Fruit fly (Drosophila melanogaster) whole organism, embryonic: ENCODE results near the gene CG42759.
A peak's percentile ranks its signal among the peaks of the same experiment; 100 is the strongest.

Source experiments
- ATbp ChIP-seq: fragments of 200-800 bp; sonication (Bioruptor generic); optimal IDR thresholded peaks from 2 replicates; lab custom pipeline; 2017; ENCODE audit warnings: missing biosample characterization, mild to moderate bottlenecking, missing genetic modification characterization, missing genetic modification reagents
- Abd-B ChIP-seq: fragments of 200-800 bp; sonication (Bioruptor generic); optimal IDR thresholded peaks from 2 replicates; lab custom pipeline; 2018; ENCODE audit warnings: missing biosample characterization, mild to moderate bottlenecking, missing genetic modification characterization, moderate library complexity
- Ada2b ChIP-seq: fragments of 200-800 bp; sonication (Bioruptor generic); IDR thresholded peaks from 2 replicates; pipeline ENCODE4 v1.3.6; 2022; ENCODE audit warnings: missing biosample characterization, missing genetic modification characterization
- B-H1 ChIP-seq: fragments of 200-800 bp; sonication (Bioruptor generic); IDR thresholded peaks from 3 replicates; pipeline ENCODE4 v1.3.6; 2022; ENCODE audit warnings: missing biosample characterization, missing genetic modification characterization
- CG10147 ChIP-seq: fragments of 200-800 bp; sonication (Bioruptor generic); optimal IDR thresholded peaks from 2 replicates; lab custom pipeline; 2019; ENCODE audit warnings: missing biosample characterization, mild to moderate bottlenecking, missing genetic modification characterization, moderate library complexity
- CG10209 ChIP-seq: fragments of 200-800 bp; sonication (Bioruptor generic); optimal IDR thresholded peaks from 3 replicates; lab custom pipeline; 2017; ENCODE audit warnings: missing biosample characterization, mild to moderate bottlenecking, missing genetic modification characterization, missing genetic modification reagents
- CG10543 ChIP-seq: fragments of 200-800 bp; sonication (Bioruptor generic); optimal IDR thresholded peaks from 3 replicates; lab custom pipeline; 2017; ENCODE audit warnings: missing biosample characterization, mild to moderate bottlenecking, missing genetic modification characterization, moderate library complexity
- CG12391 ChIP-seq: fragments of 200-800 bp; sonication (Bioruptor generic); optimal IDR thresholded peaks from 3 replicates; lab custom pipeline; 2018; ENCODE audit warnings: missing biosample characterization, mild to moderate bottlenecking, missing genetic modification characterization, moderate library complexity
- CG13424 ChIP-seq: fragments of 200-800 bp; sonication (Bioruptor generic); optimal IDR thresholded peaks from 2 replicates; lab custom pipeline; 2019; ENCODE audit warnings: missing biosample characterization, mild to moderate bottlenecking, missing genetic modification characterization, moderate library complexity
- CG13624 ChIP-seq: fragments of 200-800 bp; sonication (Bioruptor generic); optimal IDR thresholded peaks from 2 replicates; lab custom pipeline; 2016; ENCODE audit warnings: missing biosample characterization, missing genetic modification characterization
- CG13775 ChIP-seq: fragments of 200-800 bp; sonication (Bioruptor generic); optimal IDR thresholded peaks from 3 replicates; lab custom pipeline; 2017; ENCODE audit warnings: missing biosample characterization, mild to moderate bottlenecking, missing genetic modification characterization
- CG15696 ChIP-seq: fragments of 200-800 bp; sonication (Bioruptor generic); optimal IDR thresholded peaks from 2 replicates; lab custom pipeline; 2019; ENCODE audit warnings: missing biosample characterization, mild to moderate bottlenecking, missing genetic modification characterization, moderate library complexity
- CG16863 ChIP-seq: fragments of 200-800 bp; sonication (Bioruptor generic); optimal IDR thresholded peaks from 3 replicates; lab custom pipeline; 2016; ENCODE audit warnings: missing biosample characterization, missing genetic modification characterization
- CG30431 ChIP-seq: fragments of 200-800 bp; sonication (Bioruptor generic); optimal IDR thresholded peaks from 2 replicates; lab custom pipeline; 2017; ENCODE audit warnings: missing biosample characterization, missing genetic modification characterization
- CG6175 ChIP-seq: fragments of 200-800 bp; sonication (Bioruptor generic); IDR thresholded peaks from 3 replicates; pipeline ENCODE4 v1.3.6; 2022; ENCODE audit warnings: missing biosample characterization, missing genetic modification characterization
- CG6683 ChIP-seq: fragments of 200-800 bp; sonication (Bioruptor generic); optimal IDR thresholded peaks from 2 replicates; lab custom pipeline; 2017; ENCODE audit warnings: missing biosample characterization, mild to moderate bottlenecking, missing genetic modification characterization, missing genetic modification reagents
- CG6791 ChIP-seq: fragments of 200-800 bp; sonication (Bioruptor generic); IDR thresholded peaks from 3 replicates; pipeline ENCODE4 v1.3.6; 2022; ENCODE audit warnings: missing biosample characterization, missing genetic modification characterization; ENCODE audit not compliant: partially characterized antibody
- CG6854 ChIP-seq: fragments of 200-800 bp; sonication (Bioruptor generic); optimal IDR thresholded peaks from 3 replicates; lab custom pipeline; 2017; ENCODE audit warnings: missing biosample characterization, mild to moderate bottlenecking, missing genetic modification characterization
- CG7556 ChIP-seq: fragments of 200-800 bp; sonication (Bioruptor generic); optimal IDR thresholded peaks from 2 replicates; lab custom pipeline; 2017; ENCODE audit warnings: missing biosample characterization, mild to moderate bottlenecking, missing genetic modification characterization
- CG7987 ChIP-seq: fragments of 200-800 bp; sonication (Bioruptor generic); optimal IDR thresholded peaks from 2 replicates; lab custom pipeline; 2018; ENCODE audit warnings: missing biosample characterization, mild to moderate bottlenecking, missing genetic modification characterization, moderate library complexity
- CG8388 ChIP-seq: fragments of 200-800 bp; sonication (Bioruptor generic); optimal IDR thresholded peaks from 2 replicates; lab custom pipeline; 2019; ENCODE audit warnings: missing biosample characterization, mild to moderate bottlenecking, missing genetic modification characterization, moderate library complexity
- CG9609 ChIP-seq: fragments of 200-800 bp; sonication (Bioruptor generic); optimal IDR thresholded peaks from 3 replicates; lab custom pipeline; 2016; ENCODE audit warnings: missing biosample characterization, missing genetic modification characterization
- Dek ChIP-seq: fragments of 200-800 bp; sonication (Bioruptor generic); optimal IDR thresholded peaks from 3 replicates; lab custom pipeline; 2019; ENCODE audit warnings: missing biosample characterization, mild to moderate bottlenecking, missing genetic modification characterization, moderate library complexity
- Dfd ChIP-seq, 2 experiments: fragments of >200 bp; optimal IDR thresholded peaks; 2 replicates each; lab custom pipeline; 2017; ENCODE audit warnings: missing biosample characterization in 2 of 2, missing genetic modification characterization in 2 of 2
- Drgx ChIP-seq: fragments of 200-800 bp; sonication (Bioruptor generic); IDR thresholded peaks from 2 replicates; pipeline ENCODE4 v1.3.6; 2022; ENCODE audit warnings: missing biosample characterization, missing genetic modification characterization
- E2f1 ChIP-seq: fragments of 200-800 bp; sonication (Bioruptor generic); IDR thresholded peaks from 2 replicates; pipeline ENCODE4 v1.3.6; 2022; ENCODE audit warnings: missing biosample characterization, missing genetic modification characterization
- Fer1 ChIP-seq: fragments of 200-800 bp; sonication (Bioruptor generic); optimal IDR thresholded peaks from 2 replicates; lab custom pipeline; 2017; ENCODE audit warnings: missing biosample characterization, mild to moderate bottlenecking, missing genetic modification characterization
- Gsc ChIP-seq: fragments of 200-800 bp; sonication (Bioruptor generic); IDR thresholded peaks from 2 replicates; pipeline ENCODE4 v1.3.6; 2022; ENCODE audit warnings: missing biosample characterization, missing genetic modification characterization
- HLH3B ChIP-seq: fragments of 200-800 bp; sonication (Bioruptor generic); IDR thresholded peaks from 2 replicates; pipeline ENCODE4 v1.3.6; 2022; ENCODE audit warnings: missing biosample characterization, missing genetic modification characterization
- Kr ChIP-seq: fragments of 200-800 bp; sonication (Bioruptor generic); optimal IDR thresholded peaks from 2 replicates; lab custom pipeline; 2017; ENCODE audit warnings: missing biosample characterization, mild to moderate bottlenecking, missing genetic modification characterization
- Lpt ChIP-seq: fragments of >200 bp; optimal IDR thresholded peaks from 2 replicates; lab custom pipeline; 2018; ENCODE audit warnings: missing biosample characterization, missing genetic modification characterization
- Ptx1 ChIP-seq: fragments of 200-800 bp; sonication (Bioruptor generic); IDR thresholded peaks from 2 replicates; pipeline ENCODE4 v1.3.6; 2022; ENCODE audit warnings: missing biosample characterization, missing genetic modification characterization
- Sin3A ChIP-seq: fragments of >200 bp; optimal IDR thresholded peaks from 2 replicates; lab custom pipeline; 2018
- Ssrp ChIP-seq: fragments of 200-800 bp; sonication (Bioruptor generic); optimal IDR thresholded peaks from 2 replicates; lab custom pipeline; 2018; ENCODE audit warnings: missing biosample characterization, mild to moderate bottlenecking, missing genetic modification characterization, moderate library complexity
- crc ChIP-seq: fragments of 200-800 bp; sonication (Bioruptor generic); optimal IDR thresholded peaks from 2 replicates; lab custom pipeline; 2016; ENCODE audit warnings: missing biosample characterization, missing genetic modification characterization
- gsb-n ChIP-seq: fragments of 200-800 bp; sonication (Bioruptor generic); optimal IDR thresholded peaks from 3 replicates; lab custom pipeline; 2018; ENCODE audit warnings: missing biosample characterization, mild to moderate bottlenecking, missing genetic modification characterization
- lab ChIP-seq: fragments of 200-800 bp; sonication (Bioruptor generic); optimal IDR thresholded peaks from 3 replicates; lab custom pipeline; 2017; ENCODE audit warnings: missing biosample characterization, missing genetic modification characterization, mild to moderate bottlenecking, moderate library complexity, missing genetic modification reagents
- lilli ChIP-seq: fragments of 200-800 bp; sonication (Bioruptor generic); optimal IDR thresholded peaks from 3 replicates; lab custom pipeline; 2016; ENCODE audit warnings: missing biosample characterization, missing genetic modification characterization
- lov ChIP-seq, 2 experiments: fragments of 200-800 bp in 1 of 2; fragments of >200 bp in 1 of 2; sonication (Bioruptor generic) in 1 of 2; IDR thresholded peaks in 1 of 2; optimal IDR thresholded peaks in 1 of 2; 2 replicates in 1 of 2; 3 replicates in 1 of 2; pipeline versions ENCODE4 v1.3.6 to Lab custom; 2017 to 2022; ENCODE audit warnings: missing biosample characterization in 1 of 2, missing genetic modification characterization in 1 of 2
- luna ChIP-seq: fragments of 200-800 bp; sonication (Bioruptor generic); optimal IDR thresholded peaks from 2 replicates; lab custom pipeline; 2016; ENCODE audit warnings: missing biosample characterization, missing genetic modification characterization
- pum ChIP-seq: fragments of 200-800 bp; sonication (Bioruptor generic); optimal IDR thresholded peaks from 2 replicates; lab custom pipeline; 2016; ENCODE audit warnings: missing biosample characterization, missing genetic modification characterization
- ranshi ChIP-seq: fragments of 200-800 bp; sonication (Bioruptor generic); IDR thresholded peaks from 2 replicates; pipeline ENCODE4 v1.3.6; 2022; ENCODE audit warnings: missing biosample characterization, missing genetic modification characterization
- ro ChIP-seq: fragments of 200-800 bp; sonication (Bioruptor generic); IDR thresholded peaks from 2 replicates; pipeline ENCODE4 v1.3.6; 2022; ENCODE audit warnings: missing biosample characterization, missing genetic modification characterization
- row ChIP-seq: fragments of 200-800 bp; sonication (Bioruptor generic); IDR thresholded peaks from 3 replicates; pipeline ENCODE4 v1.3.6; 2022; ENCODE audit warnings: missing biosample characterization, missing genetic modification characterization
- shn ChIP-seq: fragments of 200-800 bp; sonication (Bioruptor generic); optimal IDR thresholded peaks from 3 replicates; lab custom pipeline; 2016; ENCODE audit warnings: missing biosample characterization, missing genetic modification characterization
- tgo ChIP-seq: fragments of 200-800 bp; sonication (Bioruptor generic); IDR thresholded peaks from 3 replicates; pipeline ENCODE4 v1.3.6; 2022; ENCODE audit warnings: missing biosample characterization, missing genetic modification characterization
- twi ChIP-seq: fragments of 200-800 bp; optimal IDR thresholded peaks from 2 replicates; lab custom pipeline; 2019; ENCODE audit warnings: missing biosample characterization, mild to moderate bottlenecking, missing genetic modification characterization, moderate library complexity
- unpg ChIP-seq: fragments of 200-800 bp; sonication (Bioruptor generic); optimal IDR thresholded peaks from 3 replicates; lab custom pipeline; 2018; ENCODE audit warnings: missing biosample characterization, mild to moderate bottlenecking, missing genetic modification characterization, moderate library complexity
- zen2 ChIP-seq: fragments of 200-800 bp; sonication (Bioruptor generic); IDR thresholded peaks from 3 replicates; pipeline ENCODE4 v1.3.6; 2022; ENCODE audit warnings: missing biosample characterization, missing genetic modification characterization; ENCODE audit not compliant: partially characterized antibody

CG42759 gene

DNA sequence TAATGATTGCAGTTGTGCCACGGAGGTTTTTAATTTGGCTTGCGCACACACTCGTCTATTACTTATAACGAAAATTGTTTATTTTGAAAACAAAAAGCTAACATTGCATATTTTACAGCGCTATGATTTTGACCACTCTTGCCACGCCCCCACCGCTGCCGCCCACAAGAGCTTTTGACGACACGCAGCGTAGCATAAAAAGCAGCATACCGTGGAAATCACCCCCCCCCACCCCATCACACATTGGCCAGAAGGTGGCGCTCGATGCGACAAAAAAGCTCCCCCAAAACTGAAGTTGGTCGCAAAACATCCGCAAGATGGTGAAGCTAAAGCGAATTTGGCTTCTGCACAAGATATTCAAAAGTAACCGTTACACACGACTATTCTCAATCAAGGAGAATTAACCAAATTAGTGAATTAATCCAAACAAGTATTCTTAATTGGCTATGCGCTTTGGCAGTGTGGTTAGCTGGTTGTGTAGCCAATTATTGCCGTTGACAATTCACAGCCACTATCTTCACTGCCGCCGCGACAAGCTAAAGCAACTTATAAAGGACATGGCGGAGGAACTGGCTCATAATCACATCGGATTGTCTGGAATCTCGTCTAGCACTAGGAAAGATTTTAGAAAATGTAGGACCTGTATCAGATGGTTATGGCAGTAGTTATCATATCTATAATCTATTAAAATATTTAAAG, 42.2 kb upstream of the CG42759 start (continued):
- peak; percentile 8 for TF ChIP-seq CG10209 (GFP tag; lab: Kevin White, UChicago)
- no peak for TF ChIP-seq luna (GFP tag; lab: Kevin White, UChicago)
- no peak for TF ChIP-seq ro (GFP tag; lab: Robert Waterston, UW)
- no peak for TF ChIP-seq twi (tag; lab: Kevin White, UChicago)
- TF ChIP-seq lov (optimal IDR thresholded peaks at IDR 0.05; lab: Kevin White, UChicago) = no peak
- no peak for TF ChIP-seq lov (GFP tag; IDR thresholded peaks at IDR 0.05; lab: Robert Waterston, UW)
- TF ChIP-seq CG6683 (GFP tag; lab: Kevin White, UChicago) = peak; percentile 5
- TF ChIP-seq Ptx1 (GFP tag; lab: Robert Waterston, UW) = peak; percentile 59
- peak; percentile 8 for TF ChIP-seq CG10147
- TF ChIP-seq row (GFP tag; lab: Robert Waterston, UW) = no peak
- TF ChIP-seq CG13775 = peak; percentile 16
- TF ChIP-seq B-H1 (GFP tag; lab: Robert Waterston, UW) = 0 out of 3 replicates have a peak, but pooled peaks have one; percentile 26
- no peak for TF ChIP-seq lilli (GFP tag; lab: Kevin White, UChicago)
- TF ChIP-seq CG7556 (GFP tag; lab: Kevin White, UChicago) = no peak
- TF ChIP-seq gsb-n = no peak
- no peak for TF ChIP-seq zen2 (GFP tag; lab: Robert Waterston, UW)
- 0 out of 2 replicates have a peak, but pooled peaks have one; percentile 28 for TF ChIP-seq E2f1
- no peak for TF ChIP-seq CG6854 (GFP tag; lab: Kevin White, UChicago)
- TF ChIP-seq CG7987 (GFP tag; lab: Kevin White, UChicago) = peak; percentile 78
- TF ChIP-seq Fer1 = peak; percentile 65
- TF ChIP-seq HLH3B (GFP tag; lab: Robert Waterston, UW) = peak; percentile 65
- no peak for TF ChIP-seq Drgx
- TF ChIP-seq Gsc = no peak
- no peak for TF ChIP-seq CG6791
- no peak for TF ChIP-seq CG8388
- TF ChIP-seq CG16863 (GFP tag; lab: Kevin White, UChicago) = no peak
- no peak for TF ChIP-seq shn (GFP tag; lab: Kevin White, UChicago)
- TF ChIP-seq lab (GFP tag; lab: Kevin White, UChicago) = peak; percentile 70
- TF ChIP-seq tgo (GFP tag; lab: Robert Waterston, UW) = peak; percentile 43; the same call in 1 of the 3 replicates
- peak; percentile 41; the same call in 1 of the 2 replicates for TF ChIP-seq ranshi (GFP tag; lab: Robert Waterston, UW)
- no peak for TF ChIP-seq CG9609 (GFP tag; lab: Kevin White, UChicago)
- peak; percentile 18 for TF ChIP-seq CG13624 (GFP tag; lab: Kevin White, UChicago)
- no peak for TF ChIP-seq Sin3A (lab: Kevin White, UChicago)
- TF ChIP-seq CG6175 (GFP tag; lab: Robert Waterston, UW) = 0 out of 3 replicates have a peak, but pooled peaks have one; percentile 26
- no peak for TF ChIP-seq Abd-B (GFP tag; lab: Kevin White, UChicago)
- TF ChIP-seq crc (GFP tag; lab: Kevin White, UChicago) = no peak
- no peak for TF ChIP-seq pum (GFP tag; lab: Kevin White, UChicago)
- TF ChIP-seq Lpt (GFP tag; lab: Kevin White, UChicago) = no peak
- TF ChIP-seq Dfd (GFP tag; optimal IDR thresholded peaks at IDR 0.05; lab: Kevin White, UChicago) = no peak
- peak; percentile 47 for TF ChIP-seq ATbp (GFP tag; lab: Kevin White, UChicago)
- no peak for TF ChIP-seq Ssrp (tag; lab: Kevin White, UChicago)
- no peak for TF ChIP-seq CG15696 (tag; lab: Kevin White, UChicago)
- TF ChIP-seq CG10543 = peak; percentile 6
- TF ChIP-seq CG12391 = peak; percentile 11
- no peak for TF ChIP-seq Dek (tag; lab: Kevin White, UChicago)
- peak; percentile 3 for TF ChIP-seq CG13424 (tag; lab: Kevin White, UChicago)
- no peak for TF ChIP-seq unpg (GFP tag; lab: Kevin White, UChicago)
- TF ChIP-seq Ada2b = no peak
- TF ChIP-seq CG30431 (GFP tag; lab: Kevin White, UChicago) = no peak
- no peak for TF ChIP-seq Kr
